Worm (Caenorhabditis elegans) whole organism, young adult: ENCODE data around the gene ZK938.11.

Experiments
- B0035.1 ChIP-seq: sonication (generic microtip); optimal IDR thresholded peaks from 2 replicates; lab custom pipeline; 2016; ENCODE audit warnings: missing genetic modification characterization, mild to moderate bottlenecking, missing compliant biosample characterization, missing genotype, missing genetic modification reagents
- F23B12.7 ChIP-seq: sonication (generic microtip); optimal IDR thresholded peaks from 2 replicates; lab custom pipeline; 2017; ENCODE audit warnings: missing genetic modification characterization, mild to moderate bottlenecking, missing compliant biosample characterization, antibody characterized with exemption, moderate library complexity; ENCODE audit not compliant: insufficient read depth
- F33H1.4 ChIP-seq: fragments of 200-800 bp; sonication (Bioruptor generic); IDR thresholded peaks from 2 replicates; pipeline ENCODE4 v1.3.6; 2022; ENCODE audit warnings: missing genetic modification reagents, missing genetic modification characterization, missing compliant biosample characterization
- F57C9.4 ChIP-seq: sonication (generic microtip); optimal IDR thresholded peaks from 2 replicates; lab custom pipeline; 2017; ENCODE audit warnings: mild to moderate bottlenecking, missing genetic modification characterization, missing compliant biosample characterization
- T07F8.4 ChIP-seq: sonication (generic microtip); optimal IDR thresholded peaks from 2 replicates; lab custom pipeline; 2016; ENCODE audit warnings: mild to moderate bottlenecking, missing genetic modification characterization, moderate library complexity, missing compliant biosample characterization
- Y53F4B.3 ChIP-seq: fragments of 200-800 bp; sonication (Bioruptor generic); IDR thresholded peaks from 2 replicates; pipeline ENCODE4 v1.3.6; 2022; ENCODE audit warnings: missing genetic modification reagents, missing genetic modification characterization, missing compliant biosample characterization
- Y67H2A.10 ChIP-seq: fragments of 200-800 bp; sonication (Bioruptor generic); conservative IDR thresholded peaks from 2 replicates; pipeline ENCODE4 v1.3.6; 2022; ENCODE audit warnings: missing genetic modification reagents, missing genetic modification characterization, missing compliant biosample characterization
- ZK185.1 ChIP-seq: sonication (generic microtip); optimal IDR thresholded peaks from 2 replicates; lab custom pipeline; 2016; ENCODE audit warnings: mild to moderate bottlenecking, missing genetic modification characterization, missing compliant biosample characterization; ENCODE audit not compliant: poor library complexity, severe bottlenecking
- attf-3 ChIP-seq: fragments of 200-800 bp; sonication (Bioruptor generic); conservative IDR thresholded peaks from 2 replicates; pipeline ENCODE4 v1.3.6; 2022; ENCODE audit warnings: missing genetic modification reagents, missing genetic modification characterization, missing compliant biosample characterization
- bed-2 ChIP-seq: fragments of 200-800 bp; sonication (Bioruptor generic); IDR thresholded peaks from 2 replicates; pipeline ENCODE4 v1.3.6; 2022; ENCODE audit warnings: missing genetic modification reagents, missing genetic modification characterization, missing compliant biosample characterization
- cebp-2 ChIP-seq: fragments of 200-800 bp; sonication (Bioruptor generic); IDR thresholded peaks from 2 replicates; pipeline ENCODE4 v1.3.6; 2022; ENCODE audit warnings: missing genetic modification characterization, missing compliant biosample characterization
- ceh-100 ChIP-seq: fragments of 200-800 bp; sonication (Bioruptor generic); IDR thresholded peaks from 2 replicates; pipeline ENCODE4 v1.3.6; 2022; ENCODE audit warnings: missing genetic modification reagents, missing genetic modification characterization, missing compliant biosample characterization
- ceh-27 ChIP-seq: fragments of 200-800 bp; sonication (Bioruptor generic); optimal IDR thresholded peaks from 2 replicates; lab custom pipeline; 2018; ENCODE audit warnings: mild to moderate bottlenecking, missing genetic modification characterization, moderate library complexity, missing compliant biosample characterization
- ceh-40 ChIP-seq: fragments of 200-800 bp; sonication (Bioruptor generic); IDR thresholded peaks from 2 replicates; pipeline ENCODE4 v1.3.6; 2022; ENCODE audit warnings: missing genetic modification characterization, missing compliant biosample characterization
- ceh-79 ChIP-seq: sonication (generic microtip); optimal IDR thresholded peaks from 2 replicates; lab custom pipeline; 2017; ENCODE audit warnings: mild to moderate bottlenecking, missing genetic modification characterization, missing compliant biosample characterization
- ceh-91 ChIP-seq: fragments of 200-800 bp; sonication (Bioruptor generic); IDR thresholded peaks from 2 replicates; pipeline ENCODE4 v1.3.6; 2022; ENCODE audit warnings: missing genetic modification reagents, missing genetic modification characterization, missing compliant biosample characterization
- dox-1 ChIP-seq: fragments of 200-800 bp; sonication (Bioruptor generic); IDR thresholded peaks from 2 replicates; pipeline ENCODE4 v1.3.6; 2022; ENCODE audit warnings: missing genetic modification reagents, missing genetic modification characterization, missing compliant biosample characterization
- dpff-1 ChIP-seq: sonication (generic microtip); optimal IDR thresholded peaks from 2 replicates; lab custom pipeline; 2017; ENCODE audit warnings: mild to moderate bottlenecking, missing genetic modification characterization, missing compliant biosample characterization
- efl-1 ChIP-seq: fragments of 150-350 bp; optimal IDR thresholded peaks from 2 replicates; lab custom pipeline; 2014; ENCODE audit warnings: missing biosample characterization, missing genetic modification reagents, missing genetic modification characterization
- egl-44 ChIP-seq: fragments of 200-800 bp; sonication (Bioruptor generic); IDR thresholded peaks from 2 replicates; pipeline ENCODE4 v1.3.6; 2022; ENCODE audit warnings: missing genetic modification reagents, missing genetic modification characterization, missing compliant biosample characterization
- hlh-12 ChIP-seq: sonication (generic microtip); optimal IDR thresholded peaks from 2 replicates; lab custom pipeline; 2016; ENCODE audit warnings: missing genetic modification characterization, missing compliant biosample characterization
- hlh-26 ChIP-seq: fragments of 200-800 bp; sonication (Bioruptor generic); conservative IDR thresholded peaks from 2 replicates; pipeline ENCODE4 v1.3.6; 2022; ENCODE audit warnings: missing genetic modification reagents, missing genetic modification characterization, missing compliant biosample characterization
- hmg-1.2 ChIP-seq: fragments of 200-800 bp; sonication (Bioruptor generic); IDR thresholded peaks from 2 replicates; pipeline ENCODE4 v1.3.6; 2022; ENCODE audit warnings: missing genetic modification reagents, missing genetic modification characterization, missing compliant biosample characterization
- let-526 ChIP-seq: fragments of 200-800 bp; sonication (Bioruptor generic); IDR thresholded peaks from 2 replicates; pipeline ENCODE4 v1.3.6; 2022; ENCODE audit warnings: missing genetic modification reagents, missing genetic modification characterization, missing compliant biosample characterization
- let-607 ChIP-seq, 2 experiments: fragments of 200-800 bp in 1 of 2; sonication (Bioruptor generic) in 1 of 2; sonication (generic microtip) in 1 of 2; optimal IDR thresholded peaks; 2 replicates each; lab custom pipeline; 2016 to 2018; ENCODE audit warnings: mild to moderate bottlenecking in 2 of 2, missing compliant biosample characterization in 2 of 2, missing genetic modification characterization in 2 of 2, moderate library complexity in 2 of 2, missing genotype in 1 of 2
- lin-40 ChIP-seq: sonication (generic microtip); optimal IDR thresholded peaks from 2 replicates; lab custom pipeline; 2016; ENCODE audit warnings: missing genetic modification characterization, mild to moderate bottlenecking, missing compliant biosample characterization, missing genotype, missing genetic modification reagents
- lin-54 ChIP-seq: fragments of 200-800 bp; sonication (Bioruptor generic); optimal IDR thresholded peaks from 2 replicates; lab custom pipeline; 2018; ENCODE audit warnings: mild to moderate bottlenecking, missing genetic modification characterization, missing compliant biosample characterization
- madf-6 ChIP-seq: fragments of 200-800 bp; sonication (Bioruptor generic); IDR thresholded peaks from 2 replicates; pipeline ENCODE4 v1.3.6; 2022; ENCODE audit warnings: missing genetic modification reagents, missing genetic modification characterization, missing compliant biosample characterization
- madf-8 ChIP-seq: fragments of 200-800 bp; sonication (Bioruptor generic); conservative IDR thresholded peaks from 2 replicates; pipeline ENCODE4 v1.3.6; 2022; ENCODE audit warnings: missing genetic modification reagents, missing genetic modification characterization, missing compliant biosample characterization
- mel-28 ChIP-seq: sonication (generic microtip); optimal IDR thresholded peaks from 2 replicates; lab custom pipeline; 2016; ENCODE audit warnings: borderline replicate concordance, mild to moderate bottlenecking, missing genetic modification characterization, missing compliant biosample characterization
- nhr-120 ChIP-seq: fragments of 200-800 bp; sonication (Bioruptor generic); IDR thresholded peaks from 2 replicates; pipeline ENCODE4 v1.3.6; 2022; ENCODE audit warnings: missing genetic modification characterization, missing compliant biosample characterization
- nhr-179 ChIP-seq: sonication (generic microtip); optimal IDR thresholded peaks from 2 replicates; lab custom pipeline; 2016; ENCODE audit warnings: mild to moderate bottlenecking, missing genetic modification characterization, missing compliant biosample characterization
- nhr-80 ChIP-seq: sonication (generic microtip); optimal IDR thresholded peaks from 2 replicates; lab custom pipeline; 2016; ENCODE audit warnings: missing genetic modification characterization, missing compliant biosample characterization
- rcor-1 ChIP-seq: fragments of 200-800 bp; sonication (Bioruptor generic); IDR thresholded peaks from 2 replicates; pipeline ENCODE4 v1.3.6; 2022; ENCODE audit warnings: missing genetic modification reagents, missing genetic modification characterization, missing compliant biosample characterization
- snpc-1.3 ChIP-seq: sonication (generic microtip); optimal IDR thresholded peaks from 2 replicates; lab custom pipeline; 2017; ENCODE audit warnings: missing genetic modification characterization, mild to moderate bottlenecking, missing compliant biosample characterization, antibody characterized with exemption, moderate library complexity, missing genotype, missing genetic modification reagents; ENCODE audit not compliant: insufficient read depth
- somi-1 ChIP-seq: fragments of 200-800 bp; sonication (Bioruptor generic); optimal IDR thresholded peaks from 2 replicates; lab custom pipeline; 2018; ENCODE audit warnings: mild to moderate bottlenecking, missing genetic modification characterization, missing compliant biosample characterization
- tbx-9 ChIP-seq: sonication (generic microtip); optimal IDR thresholded peaks from 2 replicates; lab custom pipeline; 2016; ENCODE audit warnings: borderline replicate concordance, missing genetic modification characterization, inconsistent platforms, missing compliant biosample characterization
- tlf-1 ChIP-seq: fragments of 200-800 bp; sonication (Bioruptor generic); optimal IDR thresholded peaks from 2 replicates; lab custom pipeline; 2018; ENCODE audit warnings: mild to moderate bottlenecking, missing genetic modification characterization, missing compliant biosample characterization
- unc-62 ChIP-seq: fragments of 150-350 bp; optimal IDR thresholded peaks from 2 replicates; lab custom pipeline; 2014; ENCODE audit warnings: missing biosample characterization, missing genetic modification reagents, missing genetic modification characterization
- xnd-1 ChIP-seq: sonication (generic microtip); optimal IDR thresholded peaks from 2 replicates; lab custom pipeline; 2016; ENCODE audit warnings: missing genotype, missing genetic modification reagents, missing genetic modification characterization, missing compliant biosample characterization
- ztf-28 ChIP-seq: fragments of 200-800 bp; sonication (Bioruptor generic); IDR thresholded peaks from 2 replicates; pipeline ENCODE4 v1.3.6; 2022; ENCODE audit warnings: missing genetic modification reagents, missing genetic modification characterization, missing compliant biosample characterization
- ztf-3 ChIP-seq: fragments of 200-800 bp; sonication (Bioruptor generic); optimal IDR thresholded peaks from 2 replicates; lab custom pipeline; 2018; ENCODE audit warnings: mild to moderate bottlenecking, missing genetic modification characterization, missing compliant biosample characterization

The ZK938.11 gene

DNA sequence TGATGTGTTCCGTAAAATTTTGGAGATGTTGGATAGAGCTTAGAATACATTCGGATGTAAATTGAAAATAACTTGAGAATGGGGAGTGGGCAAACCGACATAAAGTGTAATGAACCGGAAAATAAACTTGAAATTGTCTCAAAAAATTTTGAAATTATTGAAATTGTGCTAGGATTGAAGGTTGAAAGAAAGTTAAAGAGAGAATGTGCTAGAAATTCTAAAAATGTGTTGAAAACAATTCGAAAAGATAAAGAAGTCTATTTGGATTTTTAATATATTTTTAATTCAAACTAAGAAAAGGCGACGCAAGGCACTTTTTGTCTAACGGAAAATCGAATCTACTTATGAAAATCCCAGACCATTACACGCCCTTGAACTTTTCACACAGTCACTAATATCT lies 6.4 kb downstream of the ZK938.11 start, which contains the start of gene ZK938.3:
Gene ZK938.3, minus strand, starts transcription at position 101 of the 400 bp plus-strand sequence.
- TF ChIP-seq let-526 (no peak), unc-62 (GFP tag; lab: Kevin White, UChicago) (no peak), tlf-1 (no peak), F33H1.4 (no peak), ceh-27 (GFP tag; lab: Kevin White, UChicago) (no peak), Y53F4B.3 (GFP tag; lab: Robert Waterston, UW) (no peak), somi-1 (GFP tag; lab: Kevin White, UChicago) (no peak), attf-3 (GFP tag; lab: Robert Waterston, UW) (no peak), egl-44 (GFP tag; lab: Robert Waterston, UW) (no peak), tbx-9 (tag; lab: Kevin White, UChicago) (no peak)
- TF ChIP-seq, all 124 proteins: peak for 0

DNA sequence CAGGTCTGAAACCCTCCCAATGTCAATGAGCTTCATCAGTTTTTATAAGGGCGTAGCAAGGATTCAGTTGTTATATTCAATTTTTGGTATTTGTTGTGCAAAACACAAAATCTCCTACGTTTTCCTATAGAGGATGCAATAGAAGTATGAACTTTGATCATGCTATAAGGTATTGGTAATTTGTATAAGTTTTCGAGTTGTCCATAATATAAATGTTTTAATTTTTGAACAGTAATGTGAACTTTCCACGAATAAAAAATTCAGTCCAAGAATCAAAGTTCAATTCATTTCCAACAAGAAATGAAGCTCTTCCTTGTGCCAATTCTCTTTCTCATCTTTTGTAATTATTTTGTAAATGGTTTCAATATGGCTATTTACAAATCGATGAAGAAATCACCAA lies 9.2 kb downstream of the ZK938.11 start, which contains the start of gene ZK938.12:
Gene ZK938.12, plus strand, starts transcription at position 301 of the 400 bp plus-strand sequence.
- TF ChIP-seq madf-6 (GFP tag; lab: Robert Waterston, UW) (no peak), ceh-79 (tag; lab: Kevin White, UChicago) (no peak), T07F8.4 (tag; lab: Kevin White, UChicago) (no peak), nhr-120 (GFP tag; lab: Robert Waterston, UW) (no peak), F57C9.4 (tag; lab: Kevin White, UChicago) (no peak), rcor-1 (no peak), F23B12.7 (tag; lab: Kevin White, UChicago) (no peak), lin-54 (GFP tag; lab: Kevin White, UChicago) (no peak), ceh-100 (GFP tag; lab: Robert Waterston, UW) (no peak), dox-1 (GFP tag; lab: Robert Waterston, UW) (no peak), bed-2 (GFP tag; lab: Robert Waterston, UW) (no peak), ceh-40 (no peak), ztf-28 (GFP tag; lab: Robert Waterston, UW) (no peak)

DNA sequence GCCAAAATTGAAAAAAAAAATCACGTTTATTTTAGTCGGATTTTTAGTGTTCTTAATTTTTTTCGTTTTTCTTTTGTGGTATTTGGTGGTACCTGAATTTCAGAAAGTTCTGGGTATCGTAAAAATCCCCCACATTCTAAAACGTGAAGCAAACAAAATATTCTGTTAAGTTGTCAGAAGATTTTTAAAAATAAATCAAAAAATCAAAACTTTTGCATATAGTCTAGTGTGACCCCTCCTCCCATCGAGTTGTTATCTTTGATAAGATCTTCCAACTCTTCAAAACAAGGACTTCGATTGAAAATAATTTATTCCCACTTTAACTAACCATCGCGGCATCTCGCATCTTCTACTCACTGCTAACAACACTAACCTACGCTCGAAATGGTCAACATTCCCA lies 11.1 kb downstream of the ZK938.11 start, which contains the start of gene ZK938.1:
Gene ZK938.1, plus strand, starts transcription at position 301 of the 400 bp plus-strand sequence.
- no peak for TF ChIP-seq xnd-1 (tag; lab: Kevin White, UChicago)
- no peak for TF ChIP-seq nhr-80 (tag; lab: Kevin White, UChicago)
- no peak for TF ChIP-seq madf-8 (GFP tag; lab: Robert Waterston, UW)
- no peak for TF ChIP-seq dpff-1 (tag; lab: Kevin White, UChicago)
- no peak for TF ChIP-seq ZK185.1 (tag; lab: Kevin White, UChicago)
- TF ChIP-seq T07F8.4 (tag; lab: Kevin White, UChicago): no peak
- no peak for TF ChIP-seq Y67H2A.10 (GFP tag; lab: Robert Waterston, UW)
- no peak for TF ChIP-seq ceh-91 (GFP tag; lab: Robert Waterston, UW)

DNA sequence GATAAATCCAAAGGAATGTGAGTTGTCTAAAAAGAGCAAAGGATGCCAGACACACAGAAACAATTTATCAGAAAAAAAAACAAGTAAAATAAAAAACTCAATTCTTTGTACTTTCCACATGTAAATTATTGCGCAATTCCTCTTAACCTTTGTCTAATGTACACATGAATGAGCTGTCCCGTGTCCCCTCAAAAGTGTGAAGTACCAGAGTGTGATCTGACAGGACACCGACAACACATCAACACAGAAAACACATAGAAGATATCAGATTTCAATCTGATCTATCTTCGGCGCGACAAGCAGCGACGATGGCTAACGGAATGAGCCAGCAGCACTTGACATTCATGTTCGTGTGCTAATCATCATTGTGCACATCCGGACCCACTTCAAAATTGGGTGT lies 11.7 kb downstream of the ZK938.11 start:
- no peak for TF ChIP-seq ztf-3 (GFP tag; lab: Kevin White, UChicago)
- TF ChIP-seq mel-28 (tag; lab: Kevin White, UChicago): no peak
- no peak for TF ChIP-seq B0035.1 (tag; lab: Kevin White, UChicago)
- TF ChIP-seq nhr-179 (tag; lab: Kevin White, UChicago): no peak
- TF ChIP-seq madf-8 (GFP tag; lab: Robert Waterston, UW): no peak
- no peak for TF ChIP-seq nhr-80 (tag; lab: Kevin White, UChicago)
- no peak for TF ChIP-seq hmg-1.2 (GFP tag; lab: Robert Waterston, UW)
- TF ChIP-seq let-607 (tag; optimal IDR thresholded peaks at IDR 0.05; lab: Kevin White, UChicago): no peak
- TF ChIP-seq lin-40 (tag; lab: Kevin White, UChicago): no peak
- no peak for TF ChIP-seq efl-1 (GFP tag; lab: Kevin White, UChicago)
- TF ChIP-seq hlh-12: no peak
- no peak for TF ChIP-seq ztf-28 (GFP tag; lab: Robert Waterston, UW)
- no peak for TF ChIP-seq snpc-1.3 (tag; lab: Kevin White, UChicago)
- TF ChIP-seq cebp-2 (GFP tag; lab: Robert Waterston, UW): no peak
- no peak for TF ChIP-seq ceh-27 (GFP tag; lab: Kevin White, UChicago)
- no peak for TF ChIP-seq dpff-1 (tag; lab: Kevin White, UChicago)
- no peak for TF ChIP-seq hlh-26 (GFP tag; lab: Robert Waterston, UW)
